Worm (Caenorhabditis elegans): ENCODE data around the gene F45C12.17.

Gene F45C12.17

ce11 chrII:1728253-1728652 lies 2.3 kb downstream of the F45C12.17 start, which contains the start of gene btb-9 (continued):
- TF ChIP-seq egl-27 (tag; optimal IDR thresholded peaks at IDR 0.05) (no peak), mxl-3 (GFP tag; optimal IDR thresholded peaks at IDR 0.05) (no peak), nhr-76 (tag; optimal IDR thresholded peaks at IDR 0.05) (no peak), nhr-48 (tag; optimal IDR thresholded peaks at IDR 0.05) (no peak), dmd-6 (GFP tag; IDR thresholded peaks at IDR 0.05) (peak; percentile 72), zip-11 (GFP tag; IDR thresholded peaks at IDR 0.05) (no peak), jun-1 (tag; optimal IDR thresholded peaks at IDR 0.05) (no peak), spr-3 (GFP tag; optimal IDR thresholded peaks at IDR 0.05) (no peak), egl-43 (GFP tag; IDR thresholded peaks at IDR 0.05) (no peak), ceh-28 (tag; optimal IDR thresholded peaks at IDR 0.05) (no peak)

ce11 chrII:1730103-1730502 lies 4.2 kb downstream of the F45C12.17 start, which contains the start of gene ceh-81:
TSS of gene ceh-81 (plus strand) at chrII:1730403.
- TF ChIP-seq unc-62 (GFP tag; optimal IDR thresholded peaks at IDR 0.05 in 1 of 2) (peak in 1 of 2 experiments; percentile 23), unc-62 (tag; optimal IDR thresholded peaks at IDR 0.05) (no peak), aly-2 (tag; optimal IDR thresholded peaks at IDR 0.05) (no peak), cey-2 (tag; optimal IDR thresholded peaks at IDR 0.05; ENCODE audit: borderline replicate concordance, insufficient read depth) (no peak)

DNA sequence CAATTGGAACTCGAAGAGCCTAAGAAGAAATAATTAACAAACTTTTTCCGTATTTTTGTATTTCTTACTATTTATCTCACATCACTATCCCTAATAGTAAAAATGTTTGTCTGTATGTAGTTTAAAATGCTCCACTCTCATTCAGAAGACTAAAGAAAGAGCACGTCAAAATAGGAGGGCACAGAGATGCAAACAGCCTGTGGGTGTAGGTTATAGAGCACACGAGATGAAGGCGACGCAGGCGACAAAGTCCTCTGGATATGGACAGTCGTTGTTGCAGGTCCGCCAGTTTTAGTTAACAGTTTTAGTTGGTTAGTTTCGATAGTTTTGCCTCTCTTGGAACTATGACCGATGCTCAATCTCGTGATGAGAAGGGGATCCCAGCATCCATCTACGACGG lies 6.0 kb downstream of the F45C12.17 start, which contains the start of gene ceh-82:
Gene ceh-82 (plus strand): TSS at position 301 of the 400 bp plus-strand sequence.
- TF ChIP-seq set-16 (GFP tag; IDR thresholded peaks at IDR 0.05) (no peak), F26F4.8 (GFP tag; conservative IDR thresholded peaks at IDR 0.05) (no peak), mdl-1 (tag; optimal IDR thresholded peaks at IDR 0.05) (no peak), Y75B8A.6 (GFP tag; IDR thresholded peaks at IDR 0.05) (no peak), ceh-32 (tag; optimal IDR thresholded peaks at IDR 0.05; ENCODE audit: poor library complexity) (no peak), zfp-3 (GFP tag; conservative IDR thresholded peaks at IDR 0.05) (no peak), tra-1 (GFP tag; IDR thresholded peaks at IDR 0.05) (no peak), daf-8 (GFP tag; IDR thresholded peaks at IDR 0.05) (no peak), mxl-2 (GFP tag; conservative IDR thresholded peaks at IDR 0.05) (no peak), php-3 (GFP tag; IDR thresholded peaks at IDR 0.05) (no peak), ztf-11 (tag; optimal IDR thresholded peaks at IDR 0.05) (no peak), dve-1 (tag; optimal IDR thresholded peaks at IDR 0.05; ENCODE audit: insufficient read depth) (no peak), ceh-28 (tag; optimal IDR thresholded peaks at IDR 0.05) (no peak), lin-39 (tag; optimal IDR thresholded peaks at IDR 0.05) (no peak), mep-1 (tag; optimal IDR thresholded peaks at IDR 0.05) (no peak), egl-43 (GFP tag; IDR thresholded peaks at IDR 0.05) (no peak), hmg-1.1 (GFP tag; IDR thresholded peaks at IDR 0.05) (no peak)

DNA sequence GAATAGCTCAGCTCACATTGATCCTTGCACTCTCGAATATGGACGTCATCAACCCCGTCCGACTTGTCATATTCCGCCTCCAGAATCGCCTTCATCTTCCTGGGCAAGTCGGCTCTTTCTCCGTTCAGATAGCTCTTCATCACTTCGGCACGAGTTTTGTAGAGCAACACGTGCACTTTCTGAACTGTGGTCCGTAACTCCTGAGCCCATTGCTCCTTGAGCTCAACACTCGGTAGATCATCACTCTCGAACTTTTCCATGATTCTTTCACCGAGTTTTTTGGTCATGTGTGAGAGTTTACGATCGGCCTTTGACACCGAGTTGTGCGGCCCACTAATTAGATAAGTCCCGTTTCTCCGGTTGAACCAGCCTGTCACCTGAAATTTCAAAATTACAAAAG lies 9.2 kb downstream of the F45C12.17 start:
- TF ChIP-seq aly-2 (tag; optimal IDR thresholded peaks at IDR 0.05) = no peak
- peak in 1 of 2 experiments; percentile 96 for TF ChIP-seq unc-62 (GFP tag; optimal IDR thresholded peaks at IDR 0.05 in 1 of 2)
- TF ChIP-seq unc-62 (tag; optimal IDR thresholded peaks at IDR 0.05) = no peak

- TF ChIP-seq ceh-20 (GFP tag; IDR thresholded peaks at IDR 0.05) (no peak), hlh-11 (tag; optimal IDR thresholded peaks at IDR 0.05) (peak; percentile 50), mxl-3 (GFP tag; optimal IDR thresholded peaks at IDR 0.05) (no peak), arid-1 (GFP tag; conservative IDR thresholded peaks at IDR 0.05) (no peak), unc-62 (GFP tag; optimal IDR thresholded peaks at IDR 0.05 in 1 of 2) (peak in 1 of 2 experiments; percentile 34), unc-62 (tag; optimal IDR thresholded peaks at IDR 0.05) (no peak), tag-97 (GFP tag; IDR thresholded peaks at IDR 0.05) (no peak), sdz-12 (GFP tag; optimal IDR thresholded peaks at IDR 0.05) (no peak), mdl-1 (tag; optimal IDR thresholded peaks at IDR 0.05) (no peak), nhr-77 (tag; optimal IDR thresholded peaks at IDR 0.05) (no peak), cey-2 (tag; optimal IDR thresholded peaks at IDR 0.05; ENCODE audit: borderline replicate concordance, insufficient read depth) (no peak), nhr-111 (GFP tag; optimal IDR thresholded peaks at IDR 0.05) (no peak), ctbp-1 (GFP tag; IDR thresholded peaks at IDR 0.05) (no peak), attf-4 (tag; optimal IDR thresholded peaks at IDR 0.05) (no peak), egl-27 (tag; optimal IDR thresholded peaks at IDR 0.05) (no peak), nhr-28 (tag; optimal IDR thresholded peaks at IDR 0.05) (peak; percentile 13), madf-9 (GFP tag; conservative IDR thresholded peaks at IDR 0.05) (no peak), D1046.2 (GFP tag; IDR thresholded peaks at IDR 0.05) (no peak), Y48G9A.11 (GFP tag; IDR thresholded peaks at IDR 0.05) (no peak), lin-39 (tag; optimal IDR thresholded peaks at IDR 0.05) (no peak), fkh-10 (GFP tag; optimal IDR thresholded peaks at IDR 0.05) (no peak), mdt-29 (GFP tag; IDR thresholded peaks at IDR 0.05) (no peak)
Measured at ce11 chrII:1736353-1736752, 10.4 kb downstream of the F45C12.17 start, which contains the start of gene ceh-83. TSS of gene ceh-83 (minus strand) at chrII:1736533.
